Worm (Caenorhabditis elegans): ENCODE results near the gene C50H11.13.

DNA sequence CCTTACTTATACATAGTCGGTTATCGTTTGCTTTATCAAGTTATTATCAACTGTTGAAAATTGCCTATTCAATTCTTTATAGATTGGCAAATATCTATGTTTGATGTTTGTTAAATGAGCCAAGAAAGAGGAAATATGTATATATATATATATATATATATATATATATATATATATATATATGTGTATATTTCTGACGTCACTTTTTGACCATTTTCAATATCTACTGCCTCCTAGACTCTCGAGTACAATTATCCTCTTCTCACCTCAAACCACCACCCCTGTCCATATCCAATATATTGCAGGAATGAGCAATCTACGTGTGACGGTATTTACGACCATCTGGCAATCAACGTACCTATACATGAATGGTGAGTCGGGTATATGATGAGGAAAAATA is 26.6 kb downstream of the C50H11.13 start, which contains the start of gene F59D6.1:
- TF ChIP-seq fkh-10 (GFP tag; optimal IDR thresholded peaks at IDR 0.05), result no peak
- TF ChIP-seq nhr-23 (tag; optimal IDR thresholded peaks at IDR 0.05), result no peak
- no peak for TF ChIP-seq aly-2 (tag; optimal IDR thresholded peaks at IDR 0.05)
- no peak for TF ChIP-seq nhr-237 (tag; optimal IDR thresholded peaks at IDR 0.05)

Data from whole organism, L3 larva.